Worm (Caenorhabditis elegans): ENCODE measurements around the gene ZK512.7.

- TF ChIP-seq skn-1 (tag; optimal IDR thresholded peaks at IDR 0.05) (no peak), nhr-77 (tag; optimal IDR thresholded peaks at IDR 0.05) (no peak), tbx-2 (tag; optimal IDR thresholded peaks at IDR 0.05) (no peak), snpc-4 (tag; optimal IDR thresholded peaks at IDR 0.05) (no peak), daf-12 (tag; optimal IDR thresholded peaks at IDR 0.05) (no peak), nhr-11 (tag; optimal IDR thresholded peaks at IDR 0.05) (no peak), ama-1 (optimal IDR thresholded peaks at IDR 0.05) (no peak), R02D3.7 (tag; optimal IDR thresholded peaks at IDR 0.05) (no peak), pqm-1 (tag; optimal IDR thresholded peaks at IDR 0.05) (no peak), ceh-28 (tag; optimal IDR thresholded peaks at IDR 0.05) (no peak), fkh-2 (tag; optimal IDR thresholded peaks at IDR 0.05) (no peak), lin-39 (tag; optimal IDR thresholded peaks at IDR 0.05) (no peak), mdl-1 (tag; optimal IDR thresholded peaks at IDR 0.05) (no peak)
Measured at ce11 chrIII:9103643-9104042, 34.9 kb downstream of the ZK512.7 start, which contains the start of gene dos-1.

Data from whole organism, L3 larva.